Worm (Caenorhabditis elegans): ENCODE results near the gene R07B1.8.
A peak's percentile ranks its signal among the peaks of the same experiment; 100 is the strongest.

R07B1.8 gene

ce11 chrX:9905840-9906239, 33.4 kb upstream of the R07B1.8 start, which contains the start of gene F21G4.5:
Gene F21G4.5 (plus strand): TSS chrX:9906140.
- TF ChIP-seq ceh-45 (GFP tag; IDR thresholded peaks at IDR 0.05) (no peak), pros-1 (tag; optimal IDR thresholded peaks at IDR 0.05) (no peak), odd-2 (tag; optimal IDR thresholded peaks at IDR 0.05) (no peak), dmd-4 (tag; optimal IDR thresholded peaks at IDR 0.05; ENCODE audit: borderline replicate concordance) (no peak), ceh-18 (tag; optimal IDR thresholded peaks at IDR 0.05) (no peak), fax-1 (tag; optimal IDR thresholded peaks at IDR 0.05) (no peak), ceh-9 (tag; optimal IDR thresholded peaks at IDR 0.05) (no peak), ztf-16 (tag; optimal IDR thresholded peaks at IDR 0.05) (no peak), K02D7.2 (tag; optimal IDR thresholded peaks at IDR 0.05) (no peak), ets-4 (tag; optimal IDR thresholded peaks at IDR 0.05) (no peak), syd-9 (tag; optimal IDR thresholded peaks at IDR 0.05) (no peak), rnt-1 (tag; optimal IDR thresholded peaks at IDR 0.05) (no peak), unc-55 (GFP tag; optimal IDR thresholded peaks at IDR 0.05) (no peak)

DNA sequence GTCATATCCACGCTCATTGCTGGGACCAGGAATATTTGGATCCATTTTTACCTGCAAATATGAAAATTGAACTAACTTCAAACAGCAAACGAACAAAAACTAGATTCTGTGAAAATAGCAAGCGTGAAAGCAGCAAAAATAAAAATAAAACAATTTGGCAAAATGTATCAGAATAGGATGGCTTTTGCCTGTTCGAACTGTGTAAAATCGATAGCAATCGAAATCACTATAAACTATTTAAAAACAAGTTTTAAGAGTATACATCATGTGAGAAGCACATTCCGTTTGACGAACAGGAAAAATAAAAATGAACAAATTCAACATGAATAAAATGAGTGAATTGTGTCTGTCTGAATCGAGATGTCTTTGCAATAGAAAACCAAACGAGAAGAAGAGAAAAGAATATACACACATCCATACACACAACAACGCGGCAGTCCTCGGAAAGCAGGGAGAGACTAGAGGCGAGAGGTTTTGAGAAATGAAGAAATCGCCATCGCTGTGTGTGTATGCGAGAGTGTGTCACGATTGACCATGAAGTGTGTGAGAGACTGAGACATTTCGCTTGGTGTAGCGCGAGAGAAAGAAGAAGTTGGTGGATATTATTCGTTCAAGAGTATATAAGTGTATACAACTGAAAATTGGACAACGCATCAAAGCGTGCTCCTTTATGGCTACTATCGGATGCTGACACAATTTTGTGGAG, 27.1 kb upstream of the R07B1.8 start, which contains the start of gene phf-34:
Gene phf-34, minus strand, starts transcription at position 51 of the 706 bp plus-strand sequence.
- TF ChIP-seq tbx-2 (tag; optimal IDR thresholded peaks at IDR 0.05) (peak; percentile 37), ceh-19 (GFP tag; optimal IDR thresholded peaks at IDR 0.05) (peak; percentile 43), hlh-30 (tag; optimal IDR thresholded peaks at IDR 0.05; ENCODE audit: insufficient read depth) (peak; percentile 38), ceh-14 (tag; optimal IDR thresholded peaks at IDR 0.05) (no peak), nfya-1 (tag; optimal IDR thresholded peaks at IDR 0.05) (peak; percentile 67), dve-1 (tag; optimal IDR thresholded peaks at IDR 0.05) (peak; percentile 37), unc-42 (tag; optimal IDR thresholded peaks at IDR 0.05) (peak; percentile 67), che-1 (tag; optimal IDR thresholded peaks at IDR 0.05) (no peak), sdc-2 (tag; optimal IDR thresholded peaks at IDR 0.05) (peak; percentile 58), ceh-45 (GFP tag; IDR thresholded peaks at IDR 0.05) (no peak), unc-55 (GFP tag; optimal IDR thresholded peaks at IDR 0.05) (peak; percentile 31), ceh-34 (tag; optimal IDR thresholded peaks at IDR 0.05) (peak; percentile 35), ets-4 (tag; optimal IDR thresholded peaks at IDR 0.05) (no peak), K09A11.1 (tag; optimal IDR thresholded peaks at IDR 0.05; ENCODE audit: insufficient read depth) (no peak), ceh-24 (tag; optimal IDR thresholded peaks at IDR 0.05) (no peak), ceh-31 (tag; optimal IDR thresholded peaks at IDR 0.05) (peak; percentile 74)

DNA sequence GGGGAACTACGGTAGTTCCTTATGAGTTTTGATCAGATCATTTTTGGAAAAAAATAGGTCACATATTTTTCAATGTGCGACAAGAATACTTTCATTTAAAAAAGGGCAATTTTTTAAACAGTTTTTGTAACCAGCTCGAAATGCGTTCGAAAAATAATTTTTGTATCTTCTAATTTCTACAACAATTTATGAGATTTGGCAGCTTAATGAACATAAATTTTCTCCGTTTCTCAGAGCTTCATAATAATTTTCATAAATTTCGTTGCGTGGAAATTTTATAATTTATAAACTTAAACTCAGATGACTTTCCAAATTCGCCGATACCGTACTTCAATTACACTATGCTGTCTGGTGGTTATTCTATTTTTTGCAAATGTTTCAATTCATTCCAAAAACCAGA, 22.4 kb upstream of the R07B1.8 start, which contains the start of gene F21G4.3:
Gene F21G4.3, plus strand, starts transcription at position 301 of the 400 bp plus-strand sequence.
- no peak for TF ChIP-seq pat-9 (tag; optimal IDR thresholded peaks at IDR 0.05)

DNA sequence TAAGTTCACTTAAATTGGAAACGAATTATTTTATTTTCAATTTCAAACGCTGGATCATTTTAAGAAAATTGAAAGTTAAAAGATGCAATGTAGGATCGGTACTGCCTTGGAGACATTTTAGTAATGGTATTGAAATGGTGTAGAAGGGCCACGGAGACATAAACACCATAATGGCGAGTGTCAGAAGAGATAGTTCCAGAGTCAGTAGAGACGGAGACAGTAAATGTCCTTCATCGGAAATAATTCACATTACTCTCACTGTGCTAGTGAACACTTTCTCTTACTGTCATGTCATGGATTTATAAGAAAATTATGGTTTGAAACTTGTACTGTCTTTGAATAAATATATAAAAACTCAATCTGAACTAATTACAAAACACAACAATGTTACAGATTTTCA, 20.6 kb upstream of the R07B1.8 start:
- TF ChIP-seq F13H6.1 (tag; optimal IDR thresholded peaks at IDR 0.05) (no peak), Y22D7AL.16 (tag; optimal IDR thresholded peaks at IDR 0.05) (no peak), ceh-45 (GFP tag; IDR thresholded peaks at IDR 0.05) (no peak), sox-2 (GFP tag; IDR thresholded peaks at IDR 0.05) (no peak), ceh-9 (tag; optimal IDR thresholded peaks at IDR 0.05) (no peak), dmd-4 (tag; optimal IDR thresholded peaks at IDR 0.05; ENCODE audit: borderline replicate concordance) (no peak), T23F11.4 (GFP tag; optimal IDR thresholded peaks at IDR 0.05) (no peak), ama-1 (optimal IDR thresholded peaks at IDR 0.05) (no peak), pqm-1 (tag; optimal IDR thresholded peaks at IDR 0.05) (no peak), unc-86 (tag; optimal IDR thresholded peaks at IDR 0.05) (no peak)

ce11 chrX:9892323-9892722, 19.9 kb upstream of the R07B1.8 start, which contains the start of gene F21G4.1:
Gene F21G4.1 (minus strand): TSS chrX:9892328.
- no peak for TF ChIP-seq ceh-18 (tag; optimal IDR thresholded peaks at IDR 0.05)
- no peak for TF ChIP-seq fkh-6 (tag; optimal IDR thresholded peaks at IDR 0.05)
- TF ChIP-seq syd-9 (tag; optimal IDR thresholded peaks at IDR 0.05), result no peak
- no peak for TF ChIP-seq ceh-34 (tag; optimal IDR thresholded peaks at IDR 0.05)
- no peak for TF ChIP-seq ceh-6 (GFP tag; optimal IDR thresholded peaks at IDR 0.05)
- no peak for TF ChIP-seq unc-86 (tag; optimal IDR thresholded peaks at IDR 0.05)
- TF ChIP-seq dmd-4 (tag; optimal IDR thresholded peaks at IDR 0.05; ENCODE audit: borderline replicate concordance), result no peak
- no peak for TF ChIP-seq eyg-1 (tag; optimal IDR thresholded peaks at IDR 0.05)
- TF ChIP-seq pha-4 (tag; optimal IDR thresholded peaks at IDR 0.05), result no peak
- no peak for TF ChIP-seq rnt-1 (tag; optimal IDR thresholded peaks at IDR 0.05)
- TF ChIP-seq ceh-24 (tag; optimal IDR thresholded peaks at IDR 0.05), result no peak
- TF ChIP-seq tbx-7 (tag; optimal IDR thresholded peaks at IDR 0.05), result no peak
- no peak for TF ChIP-seq ceh-30 (tag; optimal IDR thresholded peaks at IDR 0.05)
- TF ChIP-seq C08G9.2 (tag; optimal IDR thresholded peaks at IDR 0.05), result no peak
- no peak for TF ChIP-seq pax-1 (tag; optimal IDR thresholded peaks at IDR 0.05)
- no peak for TF ChIP-seq ahr-1 (tag; optimal IDR thresholded peaks at IDR 0.05)
- TF ChIP-seq Y22D7AL.16 (tag; optimal IDR thresholded peaks at IDR 0.05), result no peak
- TF ChIP-seq che-1 (tag; optimal IDR thresholded peaks at IDR 0.05), result no peak
- no peak for TF ChIP-seq K09A11.1 (tag; optimal IDR thresholded peaks at IDR 0.05; ENCODE audit: insufficient read depth)
